Worm (Caenorhabditis elegans) whole organism, midembryonic: ENCODE measurements around the gene Y73F8A.27.

Source experiments
- flt-1 ChIP-seq: fragments of 200-800 bp; sonication (Bioruptor generic); IDR thresholded peaks from 2 replicates; pipeline ENCODE4 v1.3.6; 2022; ENCODE audit warnings: missing genetic modification characterization, missing compliant biosample characterization
- ref-1 ChIP-seq: fragments of 200-800 bp; sonication (Bioruptor generic); conservative IDR thresholded peaks from 2 replicates; pipeline ENCODE4 v1.3.6; 2022; ENCODE audit warnings: missing genetic modification reagents, missing genetic modification characterization, missing compliant biosample characterization
- tab-1 ChIP-seq: fragments of 200-800 bp; sonication (Bioruptor generic); IDR thresholded peaks from 2 replicates; pipeline ENCODE4 v1.3.6; 2022; ENCODE audit warnings: missing genetic modification characterization, missing compliant biosample characterization
- ztf-29 ChIP-seq: fragments of 200-800 bp; sonication (Bioruptor generic); IDR thresholded peaks from 2 replicates; pipeline ENCODE4 v1.3.6; 2022; ENCODE audit warnings: missing genetic modification reagents, missing genetic modification characterization, missing compliant biosample characterization

- no peak for TF ChIP-seq flt-1 (GFP tag; lab: Robert Waterston, UW)
- no peak for TF ChIP-seq ztf-29 (GFP tag; lab: Robert Waterston, UW)
- no peak for TF ChIP-seq ref-1
- no peak for TF ChIP-seq tab-1 (GFP tag; lab: Robert Waterston, UW)
These were observed 38.8 kb upstream of the Y73F8A.27 start for ce11 chrIV:15433805-15434204.
